Worm (Caenorhabditis elegans): ENCODE results near the gene abu-15.

The abu-15 gene

DNA sequence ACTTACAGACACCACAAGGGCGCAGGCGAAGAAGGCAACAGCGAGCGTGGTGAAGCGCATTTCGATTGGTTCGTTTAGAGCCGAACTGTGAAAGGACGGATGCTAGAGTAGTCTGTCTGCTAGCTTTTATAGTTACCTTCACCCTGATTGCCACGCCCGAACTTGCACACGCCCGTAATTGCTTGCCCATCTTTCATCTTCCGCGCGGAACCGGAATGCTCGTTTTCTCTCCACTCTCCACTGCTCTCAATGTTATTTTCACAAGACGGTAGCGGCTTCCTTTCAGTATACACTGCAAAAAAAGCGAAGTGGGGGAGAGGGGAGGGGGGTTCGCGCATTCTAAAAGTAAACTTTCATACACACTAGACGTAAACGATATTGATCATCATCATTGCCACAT, 36.1 kb downstream of the abu-15 start, which contains the start of gene abu-8:
abu-8 (minus strand) TSS at position 101 of the 400 bp plus-strand sequence.
- TF ChIP-seq snpc-3.4 (tag; optimal IDR thresholded peaks at IDR 0.05) (no peak), F37B4.10 (GFP tag; IDR thresholded peaks at IDR 0.05) (no peak), nhr-80 (tag; optimal IDR thresholded peaks at IDR 0.05) (no peak), rec-8 (tag; optimal IDR thresholded peaks at IDR 0.05) (no peak), him-1 (tag; optimal IDR thresholded peaks at IDR 0.05) (no peak), K11D2.4 (GFP tag; IDR thresholded peaks at IDR 0.05) (no peak)

- TF ChIP-seq nhr-179 (tag; optimal IDR thresholded peaks at IDR 0.05) (no peak), tbp1 (GFP tag; optimal IDR thresholded peaks at IDR 0.05) (no peak)
These were observed 39.8 kb downstream of the abu-15 start, which contains the start of gene Y47A7.2 for ce11 chrV:5198240-5198639. Gene Y47A7.2 (minus strand): TSS chrV:5198340.

ce11 chrV:5200188-5200587, 41.8 kb downstream of the abu-15 start:
- no peak for TF ChIP-seq B0336.3 (GFP tag; IDR thresholded peaks at IDR 0.05)
- TF ChIP-seq ceh-100 (GFP tag; IDR thresholded peaks at IDR 0.05): no peak
- TF ChIP-seq athp-1 (tag; optimal IDR thresholded peaks at IDR 0.05): no peak
- no peak for TF ChIP-seq pha-4 (tag; optimal IDR thresholded peaks at IDR 0.05)
- TF ChIP-seq attf-5 (GFP tag; optimal IDR thresholded peaks at IDR 0.05): no peak
- TF ChIP-seq snpc-4 (GFP tag; optimal IDR thresholded peaks at IDR 0.05): no peak
- no peak for TF ChIP-seq snpc-4 (tag; optimal IDR thresholded peaks at IDR 0.05)
- no peak for TF ChIP-seq Y56A3A.18 (GFP tag; IDR thresholded peaks at IDR 0.05)
- TF ChIP-seq nhr-90 (tag; optimal IDR thresholded peaks at IDR 0.05): no peak
- TF ChIP-seq snpc-1.1 (tag; optimal IDR thresholded peaks at IDR 0.05; ENCODE audit: insufficient read depth): no peak
- no peak for TF ChIP-seq atf-7 (tag; optimal IDR thresholded peaks at IDR 0.05)
- no peak for TF ChIP-seq Y95B8A.8 (GFP tag; IDR thresholded peaks at IDR 0.05)
- TF ChIP-seq ztf-3 (GFP tag; optimal IDR thresholded peaks at IDR 0.05): no peak
- no peak for TF ChIP-seq nhr-120 (GFP tag; IDR thresholded peaks at IDR 0.05)
- no peak for TF ChIP-seq F37B4.10 (GFP tag; IDR thresholded peaks at IDR 0.05)

ce11 chrV:5201706-5202105, 43.3 kb downstream of the abu-15 start:
- no peak for TF ChIP-seq hrde-1 (tag; optimal IDR thresholded peaks at IDR 0.05; ENCODE audit: borderline replicate concordance)
- no peak for TF ChIP-seq ztf-28 (GFP tag; IDR thresholded peaks at IDR 0.05)
- no peak for TF ChIP-seq snpc-1.1 (tag; optimal IDR thresholded peaks at IDR 0.05; ENCODE audit: insufficient read depth)
- TF ChIP-seq ztf-3 (GFP tag; optimal IDR thresholded peaks at IDR 0.05): no peak
- TF ChIP-seq ceh-27 (GFP tag; optimal IDR thresholded peaks at IDR 0.05): no peak
- no peak for TF ChIP-seq nhr-179 (tag; optimal IDR thresholded peaks at IDR 0.05)
- TF ChIP-seq attf-5 (GFP tag; optimal IDR thresholded peaks at IDR 0.05): no peak
- TF ChIP-seq Y56A3A.18 (GFP tag; IDR thresholded peaks at IDR 0.05): no peak
- TF ChIP-seq nhr-120 (GFP tag; IDR thresholded peaks at IDR 0.05): no peak
- TF ChIP-seq B0019.2 (GFP tag; conservative IDR thresholded peaks at IDR 0.05): no peak
- TF ChIP-seq pha-4 (tag; optimal IDR thresholded peaks at IDR 0.05): no peak
- no peak for TF ChIP-seq D2030.7 (GFP tag; IDR thresholded peaks at IDR 0.05)
- no peak for TF ChIP-seq madf-10 (tag; optimal IDR thresholded peaks at IDR 0.05)
- no peak for TF ChIP-seq sptf-2 (GFP tag; optimal IDR thresholded peaks at IDR 0.05)
- TF ChIP-seq lsl-1 (GFP tag; optimal IDR thresholded peaks at IDR 0.05): no peak
- TF ChIP-seq zim-3 (tag; optimal IDR thresholded peaks at IDR 0.05): no peak
- TF ChIP-seq atf-7 (tag; optimal IDR thresholded peaks at IDR 0.05): no peak
- TF ChIP-seq madf-3 (GFP tag; IDR thresholded peaks at IDR 0.05): no peak
- no peak for TF ChIP-seq sdz-38 (tag; optimal IDR thresholded peaks at IDR 0.05)
- no peak for TF ChIP-seq mes-4 (tag; optimal IDR thresholded peaks at IDR 0.05)
